Fruit fly (Drosophila melanogaster) whole organism, prepupa: ENCODE measurements around the gene scat.

ENCODE experiments used
- CG4318 ChIP-seq: fragments of 200-800 bp; sonication (Bioruptor generic); optimal IDR thresholded peaks from 3 replicates; lab custom pipeline; 2017; ENCODE audit warnings: missing biosample characterization, mild to moderate bottlenecking, missing genetic modification characterization
- Ets96B ChIP-seq: fragments of 200-800 bp; optimal IDR thresholded peaks from 2 replicates; lab custom pipeline; 2019; ENCODE audit warnings: missing biosample characterization, mild to moderate bottlenecking, missing genetic modification characterization, moderate library complexity
- Met ChIP-seq: fragments of 200-800 bp; sonication (Bioruptor generic); optimal IDR thresholded peaks from 3 replicates; lab custom pipeline; 2016; ENCODE audit warnings: missing biosample characterization, missing genetic modification characterization
- fd85E ChIP-seq: fragments of 200-800 bp; sonication (Bioruptor generic); optimal IDR thresholded peaks from 3 replicates; lab custom pipeline; 2016; ENCODE audit warnings: missing biosample characterization, missing genetic modification characterization
- fkh ChIP-seq: fragments of 200-800 bp; sonication (Bioruptor generic); optimal IDR thresholded peaks from 3 replicates; lab custom pipeline; 2017; ENCODE audit warnings: missing biosample characterization, mild to moderate bottlenecking, missing genetic modification characterization, moderate library complexity

- TF ChIP-seq Met (GFP tag; lab: Kevin White, UChicago) (peak; percentile 25), CG4318 (GFP tag; lab: Kevin White, UChicago) (peak; percentile 15), fkh (no peak), Ets96B (tag; lab: Kevin White, UChicago) (no peak), fd85E (GFP tag; lab: Kevin White, UChicago) (no peak)
Observed at dm6 chr2L:9448322-9449256, 17.4 kb downstream of the scat start.
